Worm (Caenorhabditis elegans) whole organism, L1 larva: Measurements from ENCODE around the gene T01D3.3.

Experiments
- C04F5.9 ChIP-seq: sonication (generic microtip); optimal IDR thresholded peaks from 2 replicates; lab custom pipeline; 2016; ENCODE audit warnings: missing genetic modification characterization, missing compliant biosample characterization
- alr-1 ChIP-seq: fragments of 200-800 bp; sonication (Bioruptor generic); optimal IDR thresholded peaks from 2 replicates; lab custom pipeline; 2018; ENCODE audit warnings: borderline replicate concordance, mild to moderate bottlenecking, missing genetic modification characterization, missing compliant biosample characterization
- ceh-63 ChIP-seq: fragments of 200-800 bp; sonication (Bioruptor generic); optimal IDR thresholded peaks from 2 replicates; lab custom pipeline; 2018; ENCODE audit warnings: mild to moderate bottlenecking, missing genetic modification characterization, missing compliant biosample characterization
- ceh-82 ChIP-seq, 3 experiments: fragments of 150-350 bp in 1 of 3; sonication (generic microtip) in 2 of 3; optimal IDR thresholded peaks; 2 replicates each; lab custom pipeline; 2014 to 2017; ENCODE audit warnings: missing biosample characterization in 3 of 3, missing genetic modification characterization in 3 of 3
- ceh-88 ChIP-seq: fragments of 200-800 bp; sonication (Bioruptor generic); IDR thresholded peaks from 2 replicates; pipeline ENCODE4 v1.3.6; 2022; ENCODE audit warnings: missing genetic modification characterization, missing compliant biosample characterization
- efl-3 ChIP-seq: fragments of 200-800 bp; sonication (Bioruptor generic); optimal IDR thresholded peaks from 2 replicates; lab custom pipeline; 2018; ENCODE audit warnings: mild to moderate bottlenecking, missing genetic modification characterization, missing compliant biosample characterization
- egl-13 ChIP-seq: sonication (generic microtip); optimal IDR thresholded peaks from 2 replicates; lab custom pipeline; 2016; ENCODE audit warnings: missing genotype, missing genetic modification reagents, missing genetic modification characterization, missing compliant biosample characterization
- elt-2 ChIP-seq: sonication (generic microtip); optimal IDR thresholded peaks from 2 replicates; lab custom pipeline; 2016; ENCODE audit warnings: missing genetic modification characterization, mild to moderate bottlenecking, inconsistent platforms, missing compliant biosample characterization, missing genetic modification reagents
- elt-3 ChIP-seq, 6 experiments: fragments of 150-350 bp in 1 of 6; sonication (generic microtip); optimal IDR thresholded peaks; 2 replicates each; lab custom pipeline; 2017 to 2018; ENCODE audit warnings: missing biosample characterization in 6 of 6, missing genetic modification characterization in 6 of 6, inconsistent platforms in 1 of 6
- fkh-8 ChIP-seq: sonication (generic microtip); optimal IDR thresholded peaks from 2 replicates; lab custom pipeline; 2016; ENCODE audit warnings: mild to moderate bottlenecking, missing genetic modification characterization, missing compliant biosample characterization
- fos-1 ChIP-seq: fragments of 150-350 bp; optimal IDR thresholded peaks from 2 replicates; lab custom pipeline; 2014; ENCODE audit warnings: missing biosample characterization, missing genetic modification characterization
- hlh-17 ChIP-seq: fragments of 200-800 bp; sonication (Bioruptor generic); optimal IDR thresholded peaks from 2 replicates; lab custom pipeline; 2018; ENCODE audit warnings: missing genetic modification characterization, mild to moderate bottlenecking, missing compliant biosample characterization, moderate library complexity, borderline replicate concordance
- hpl-2 ChIP-seq: fragments of 150-350 bp; optimal IDR thresholded peaks from 2 replicates; lab custom pipeline; 2014; ENCODE audit warnings: missing biosample characterization, missing genetic modification reagents, missing genetic modification characterization
- irx-1 ChIP-seq: sonication (generic microtip); optimal IDR thresholded peaks from 2 replicates; lab custom pipeline; 2016; ENCODE audit warnings: missing genetic modification characterization, missing compliant biosample characterization
- isw-1 ChIP-seq: fragments of 200-800 bp; sonication (Bioruptor generic); IDR thresholded peaks from 2 replicates; pipeline ENCODE4 v1.3.6; 2022; ENCODE audit warnings: missing genetic modification characterization, missing compliant biosample characterization
- lin-13 ChIP-seq: fragments of 150-350 bp; optimal IDR thresholded peaks from 2 replicates; lab custom pipeline; 2014; ENCODE audit warnings: missing biosample characterization, missing genetic modification reagents, missing genetic modification characterization
- lin-14 ChIP-seq: fragments of 200-800 bp; sonication (Bioruptor generic); optimal IDR thresholded peaks from 2 replicates; lab custom pipeline; 2018; ENCODE audit warnings: mild to moderate bottlenecking, missing genetic modification characterization, moderate library complexity, missing compliant biosample characterization
- lin-15B ChIP-seq: fragments of 150-350 bp; sonication (generic microtip); optimal IDR thresholded peaks from 3 replicates; lab custom pipeline; 2014; ENCODE audit warnings: missing biosample characterization, missing genetic modification characterization
- lin-39 ChIP-seq: fragments of 150-350 bp; optimal IDR thresholded peaks from 2 replicates; lab custom pipeline; 2014; ENCODE audit warnings: missing biosample characterization, missing genetic modification reagents, missing genetic modification characterization
- lsy-2 ChIP-seq, 2 experiments: fragments of 150-350 bp; optimal IDR thresholded peaks; 2 replicates each; lab custom pipeline; 2014; ENCODE audit warnings: missing biosample characterization in 2 of 2, missing genetic modification characterization in 2 of 2
- mef-2 ChIP-seq: fragments of 150-350 bp; optimal IDR thresholded peaks from 2 replicates; lab custom pipeline; 2014; ENCODE audit warnings: missing biosample characterization, missing genetic modification characterization
- mep-1 ChIP-seq: fragments of 150-350 bp; optimal IDR thresholded peaks from 2 replicates; lab custom pipeline; 2014; ENCODE audit warnings: missing biosample characterization, missing genetic modification characterization
- nhr-11 ChIP-seq: fragments of 150-350 bp; optimal IDR thresholded peaks from 2 replicates; lab custom pipeline; 2014; ENCODE audit warnings: missing biosample characterization, missing genetic modification characterization
- nhr-20 ChIP-seq: sonication (generic microtip); optimal IDR thresholded peaks from 2 replicates; lab custom pipeline; 2016; ENCODE audit warnings: mild to moderate bottlenecking, missing genetic modification characterization, missing compliant biosample characterization
- nhr-47 ChIP-seq: sonication (generic microtip); optimal IDR thresholded peaks from 2 replicates; lab custom pipeline; 2016; ENCODE audit warnings: mild to moderate bottlenecking, missing genetic modification characterization, moderate library complexity, missing compliant biosample characterization
- nhr-77 ChIP-seq: fragments of 150-350 bp; optimal IDR thresholded peaks from 2 replicates; lab custom pipeline; 2014; ENCODE audit warnings: missing biosample characterization, missing genetic modification characterization
- pag-3 ChIP-seq: sonication (generic microtip); optimal IDR thresholded peaks from 2 replicates; lab custom pipeline; 2017; ENCODE audit warnings: missing genetic modification characterization, mild to moderate bottlenecking, missing compliant biosample characterization, antibody characterized with exemption, borderline replicate concordance; ENCODE audit not compliant: insufficient read depth
- pax-3 ChIP-seq: fragments of 200-800 bp; sonication (Bioruptor generic); optimal IDR thresholded peaks from 2 replicates; lab custom pipeline; 2018; ENCODE audit warnings: mild to moderate bottlenecking, missing genetic modification characterization, moderate library complexity, missing compliant biosample characterization
- pqm-1 ChIP-seq: sonication (generic microtip); optimal IDR thresholded peaks from 3 replicates; lab custom pipeline; 2017; ENCODE audit warnings: missing biosample characterization, missing genetic modification characterization
- snu-23 ChIP-seq: sonication (generic microtip); optimal IDR thresholded peaks from 2 replicates; lab custom pipeline; 2016; ENCODE audit warnings: missing genetic modification characterization, missing compliant biosample characterization
- sox-4 ChIP-seq: sonication (generic microtip); optimal IDR thresholded peaks from 2 replicates; lab custom pipeline; 2016; ENCODE audit warnings: missing genetic modification characterization, missing compliant biosample characterization
- unc-130 ChIP-seq: fragments of 150-350 bp; optimal IDR thresholded peaks from 2 replicates; lab custom pipeline; 2017; ENCODE audit warnings: missing biosample characterization, missing genetic modification characterization, inconsistent platforms
- unc-62 ChIP-seq: fragments of 150-350 bp; optimal IDR thresholded peaks from 2 replicates; lab custom pipeline; 2014; ENCODE audit warnings: missing biosample characterization, missing genetic modification reagents, missing genetic modification characterization
- unc-98 ChIP-seq: fragments of 200-800 bp; sonication (Bioruptor generic); IDR thresholded peaks from 2 replicates; pipeline ENCODE4 v1.3.6; 2022; ENCODE audit warnings: missing genetic modification characterization, missing compliant biosample characterization
- vab-15 ChIP-seq: sonication (generic microtip); optimal IDR thresholded peaks from 2 replicates; lab custom pipeline; 2017; ENCODE audit warnings: missing genotype, mild to moderate bottlenecking, missing genetic modification characterization, missing compliant biosample characterization
- zag-1 ChIP-seq: fragments of 150-350 bp; optimal IDR thresholded peaks from 2 replicates; lab custom pipeline; 2014; ENCODE audit warnings: missing biosample characterization, missing genetic modification characterization

The T01D3.3 gene

ce11 chrV:13724781-13725180 lies 20.7 kb downstream of the T01D3.3 start, which contains the start of gene F35E12.2:
Gene F35E12.2 (minus strand): TSS chrV:13724881.
- TF ChIP-seq egl-13 (tag; lab: Kevin White, UChicago) (no peak), sox-4 (tag; lab: Kevin White, UChicago) (no peak), unc-130 (tag; lab: Kevin White, UChicago) (no peak), ceh-63 (GFP tag; lab: Kevin White, UChicago) (no peak), alr-1 (no peak), mep-1 (tag; lab: Kevin White, UChicago) (no peak), hpl-2 (GFP tag; lab: Kevin White, UChicago) (no peak), unc-98 (GFP tag; lab: Robert Waterston, UW) (no peak), isw-1 (GFP tag; lab: Robert Waterston, UW) (no peak), lsy-2 (tag; optimal IDR thresholded peaks at IDR 0.05; lab: Kevin White, UChicago) (no peak), nhr-11 (tag; lab: Kevin White, UChicago) (no peak), irx-1 (tag; lab: Kevin White, UChicago) (no peak), fkh-8 (tag; lab: Kevin White, UChicago) (no peak), fos-1 (tag; lab: Kevin White, UChicago) (no peak)

- TF ChIP-seq C04F5.9 (tag; lab: Kevin White, UChicago), result no peak
- TF ChIP-seq elt-3 (tag; optimal IDR thresholded peaks at IDR 0.05; lab: Kevin White, UChicago), result no peak
- TF ChIP-seq lin-39 (tag; lab: Kevin White, UChicago), result no peak
- TF ChIP-seq nhr-20 (tag; lab: Kevin White, UChicago), result no peak
- TF ChIP-seq unc-62 (GFP tag; lab: Kevin White, UChicago), result no peak
- TF ChIP-seq nhr-77 (tag; lab: Kevin White, UChicago), result no peak
- no peak for TF ChIP-seq vab-15
- TF ChIP-seq lin-14 (GFP tag; lab: Kevin White, UChicago), result no peak
- TF ChIP-seq lsy-2 (tag; optimal IDR thresholded peaks at IDR 0.05; lab: Kevin White, UChicago), result no peak
- TF ChIP-seq unc-130 (tag; lab: Kevin White, UChicago), result no peak
- TF ChIP-seq nhr-47 (tag; lab: Kevin White, UChicago), result no peak
- TF ChIP-seq lin-15B (tag; lab: Kevin White, UChicago), result no peak
- no peak for TF ChIP-seq efl-3 (GFP tag; lab: Kevin White, UChicago)
- no peak for TF ChIP-seq alr-1
- no peak for TF ChIP-seq pag-3 (tag; lab: Kevin White, UChicago)
- no peak for TF ChIP-seq snu-23 (GFP tag; lab: Kevin White, UChicago)
- no peak for TF ChIP-seq ceh-88 (GFP tag; lab: Robert Waterston, UW)
- no peak for TF ChIP-seq zag-1 (tag; lab: Kevin White, UChicago)
- no peak for TF ChIP-seq mef-2 (tag; lab: Kevin White, UChicago)
- no peak for TF ChIP-seq hlh-17 (GFP tag; lab: Kevin White, UChicago)
- TF ChIP-seq, all 84 proteins: peak for 0
These were observed 21.5 kb downstream of the T01D3.3 start, which contains the start of gene fbxa-181 for ce11 chrV:13725574-13725973. Gene fbxa-181 (plus strand): TSS chrV:13725874.

- TF ChIP-seq sox-4 (tag; lab: Kevin White, UChicago) (no peak), elt-2 (tag; lab: Kevin White, UChicago) (peak; percentile 24), pax-3 (tag; lab: Kevin White, UChicago) (peak; percentile 12), lin-13 (GFP tag; lab: Kevin White, UChicago) (no peak), lin-14 (GFP tag; lab: Kevin White, UChicago) (no peak), ceh-82 (tag; optimal IDR thresholded peaks at IDR 0.05; lab: Kevin White, UChicago) (no peak), pqm-1 (tag; lab: Kevin White, UChicago) (peak; percentile 3)
These were observed 26.7 kb downstream of the T01D3.3 start, which contains the start of gene dct-17 for ce11 chrV:13730762-13731161. Gene dct-17 (minus strand): TSS chrV:13730784.
